Fruit fly (Drosophila melanogaster) whole organism, embryonic: Measurements from ENCODE around the gene CG10486.
A peak's percentile ranks its signal among the peaks of the same experiment; 100 is the strongest.

Experiments used
- CG10274 ChIP-seq: fragments of 200-800 bp; sonication (Bioruptor generic); optimal IDR thresholded peaks from 3 replicates; lab custom pipeline; 2017; ENCODE audit warnings: missing biosample characterization, mild to moderate bottlenecking, missing genetic modification characterization
- CG12071 ChIP-seq: fragments of 200-800 bp; sonication (Bioruptor generic); optimal IDR thresholded peaks from 3 replicates; lab custom pipeline; 2018; ENCODE audit warnings: missing biosample characterization, mild to moderate bottlenecking, missing genetic modification characterization
- CG12104 ChIP-seq: fragments of 200-800 bp; sonication (Bioruptor generic); optimal IDR thresholded peaks from 3 replicates; lab custom pipeline; 2016; ENCODE audit warnings: missing biosample characterization, missing genetic modification characterization
- CG12236 ChIP-seq: fragments of 200-800 bp; sonication (Bioruptor generic); optimal IDR thresholded peaks from 2 replicates; lab custom pipeline; 2016; ENCODE audit warnings: missing biosample characterization, missing genetic modification characterization
- CG15073 ChIP-seq: fragments of 200-800 bp; sonication (Bioruptor generic); optimal IDR thresholded peaks from 2 replicates; lab custom pipeline; 2016; ENCODE audit warnings: missing biosample characterization, missing genetic modification characterization
- CG15514 ChIP-seq: fragments of 200-800 bp; sonication (Bioruptor generic); optimal IDR thresholded peaks from 3 replicates; lab custom pipeline; 2017; ENCODE audit warnings: missing biosample characterization, missing genetic modification characterization, mild to moderate bottlenecking, moderate library complexity, missing genetic modification reagents
- CG15601 ChIP-seq: fragments of 200-800 bp; sonication (Bioruptor generic); optimal IDR thresholded peaks from 3 replicates; lab custom pipeline; 2019; ENCODE audit warnings: missing biosample characterization, mild to moderate bottlenecking, missing genetic modification characterization, moderate library complexity
- CG17361 ChIP-seq: fragments of 200-800 bp; sonication (Bioruptor generic); IDR thresholded peaks from 3 replicates; pipeline ENCODE4 v1.3.6; 2022; ENCODE audit warnings: missing biosample characterization, missing genetic modification characterization
- CG18262 ChIP-seq: fragments of 200-800 bp; optimal IDR thresholded peaks from 3 replicates; lab custom pipeline; 2019; ENCODE audit warnings: missing biosample characterization, mild to moderate bottlenecking, missing genetic modification characterization, moderate library complexity
- CG18599 ChIP-seq: fragments of 200-800 bp; sonication (Bioruptor generic); optimal IDR thresholded peaks from 3 replicates; lab custom pipeline; 2017; ENCODE audit warnings: missing biosample characterization, missing genetic modification characterization, mild to moderate bottlenecking, moderate library complexity, missing genetic modification reagents
- CG2678 ChIP-seq: fragments of 200-800 bp; sonication (Bioruptor generic); optimal IDR thresholded peaks from 3 replicates; lab custom pipeline; 2019; ENCODE audit warnings: missing biosample characterization, mild to moderate bottlenecking, missing genetic modification characterization, moderate library complexity
- CG2875 ChIP-seq: fragments of 200-800 bp; sonication (Bioruptor generic); optimal IDR thresholded peaks from 2 replicates; lab custom pipeline; 2017; ENCODE audit warnings: missing biosample characterization, mild to moderate bottlenecking, missing genetic modification characterization, missing genetic modification reagents
- CG30020 ChIP-seq: fragments of 200-800 bp; optimal IDR thresholded peaks from 2 replicates; lab custom pipeline; 2019; ENCODE audit warnings: missing biosample characterization, mild to moderate bottlenecking, missing genetic modification characterization, moderate library complexity
- CG31365 ChIP-seq: fragments of 200-800 bp; sonication (Bioruptor generic); optimal IDR thresholded peaks from 2 replicates; lab custom pipeline; 2018; ENCODE audit warnings: missing biosample characterization, mild to moderate bottlenecking, missing genetic modification characterization
- CG32532 ChIP-seq: fragments of 200-800 bp; sonication (Bioruptor generic); IDR thresholded peaks from 2 replicates; pipeline ENCODE4 v1.3.6; 2022; ENCODE audit warnings: missing biosample characterization, missing genetic modification characterization
- CG34376 ChIP-seq: fragments of 200-800 bp; sonication (Bioruptor generic); optimal IDR thresholded peaks from 2 replicates; lab custom pipeline; 2018; ENCODE audit warnings: missing biosample characterization, mild to moderate bottlenecking, missing genetic modification characterization
- CG4820 ChIP-seq: fragments of 200-800 bp; sonication (Bioruptor generic); optimal IDR thresholded peaks from 3 replicates; lab custom pipeline; 2016; ENCODE audit warnings: missing biosample characterization, missing genetic modification characterization
- CG5953 ChIP-seq: fragments of 200-800 bp; sonication (Bioruptor generic); IDR thresholded peaks from 2 replicates; pipeline ENCODE4 v1.3.6; 2022; ENCODE audit warnings: missing biosample characterization, missing genetic modification characterization
- CG7987 ChIP-seq: fragments of 200-800 bp; sonication (Bioruptor generic); optimal IDR thresholded peaks from 2 replicates; lab custom pipeline; 2018; ENCODE audit warnings: missing biosample characterization, mild to moderate bottlenecking, missing genetic modification characterization, moderate library complexity
- Deaf1 ChIP-seq: fragments of 200-800 bp; optimal IDR thresholded peaks from 3 replicates; lab custom pipeline; 2019; ENCODE audit warnings: missing biosample characterization, mild to moderate bottlenecking, missing genetic modification characterization, moderate library complexity
- Dip3 ChIP-seq: fragments of 200-800 bp; sonication (Bioruptor generic); optimal IDR thresholded peaks from 3 replicates; lab custom pipeline; 2016; ENCODE audit warnings: missing biosample characterization, missing genetic modification characterization
- GATAe ChIP-seq: fragments of 200-800 bp; sonication (Bioruptor generic); conservative IDR thresholded peaks from 2 replicates; pipeline ENCODE4 v1.3.6; 2022; ENCODE audit warnings: missing biosample characterization, missing genetic modification characterization
- Gug ChIP-seq: fragments of 200-800 bp; sonication (Bioruptor generic); IDR thresholded peaks from 4 replicates; pipeline ENCODE4 v1.3.6; 2022; ENCODE audit warnings: missing biosample characterization, missing genetic modification characterization
- Hey ChIP-seq: fragments of 200-800 bp; sonication (Bioruptor generic); optimal IDR thresholded peaks from 3 replicates; lab custom pipeline; 2018; ENCODE audit warnings: missing biosample characterization, mild to moderate bottlenecking, missing genetic modification characterization
- Hr51 ChIP-seq, 2 experiments: fragments of 200-800 bp; sonication (Bioruptor generic); optimal IDR thresholded peaks; 2 replicates in 1 of 2; 3 replicates in 1 of 2; lab custom pipeline; 2016 to 2018; ENCODE audit warnings: missing biosample characterization in 2 of 2, missing genetic modification characterization in 2 of 2, mild to moderate bottlenecking in 1 of 2, moderate library complexity in 1 of 2
- Lpt ChIP-seq: fragments of >200 bp; optimal IDR thresholded peaks from 2 replicates; lab custom pipeline; 2018; ENCODE audit warnings: missing biosample characterization, missing genetic modification characterization
- Opbp ChIP-seq: fragments of 200-800 bp; sonication (Bioruptor generic); IDR thresholded peaks from 3 replicates; pipeline ENCODE4 v1.3.6; 2022; ENCODE audit warnings: missing biosample characterization, missing genetic modification characterization; ENCODE audit not compliant: partially characterized antibody
- Pdp1 ChIP-seq, 2 experiments: fragments of 200-800 bp; sonication (Bioruptor generic); optimal IDR thresholded peaks; 3 replicates each; lab custom pipeline; 2016; ENCODE audit warnings: missing biosample characterization in 2 of 2, missing genetic modification characterization in 2 of 2, mild to moderate bottlenecking in 1 of 2, moderate library complexity in 1 of 2
- Sox100B ChIP-seq: fragments of 200-800 bp; sonication (Bioruptor generic); optimal IDR thresholded peaks from 3 replicates; lab custom pipeline; 2018; ENCODE audit warnings: missing biosample characterization, mild to moderate bottlenecking, missing genetic modification characterization
- Trl ChIP-seq, 3 experiments: fragments of >200 bp in 2 of 3; fragments of 200-800 bp in 1 of 3; sonication (Bioruptor generic) in 1 of 3; optimal IDR thresholded peaks; 2 replicates in 1 of 3; 3 replicates in 2 of 3; lab custom pipeline; 2016 to 2017; ENCODE audit warnings: missing biosample characterization in 1 of 3, missing genetic modification characterization in 1 of 3
- chinmo ChIP-seq: fragments of 200-800 bp; sonication (Bioruptor generic); IDR thresholded peaks from 4 replicates; pipeline ENCODE4 v1.3.6; 2022; ENCODE audit warnings: missing biosample characterization, missing genetic modification characterization; ENCODE audit not compliant: partially characterized antibody
- exex ChIP-seq: fragments of 200-800 bp; sonication (Bioruptor generic); optimal IDR thresholded peaks from 4 replicates; lab custom pipeline; 2018; ENCODE audit warnings: missing biosample characterization, mild to moderate bottlenecking, missing genetic modification characterization, moderate library complexity
- fd102C ChIP-seq: fragments of 200-800 bp; sonication (Bioruptor generic); optimal IDR thresholded peaks from 2 replicates; lab custom pipeline; 2018; ENCODE audit warnings: missing biosample characterization, mild to moderate bottlenecking, missing genetic modification characterization, moderate library complexity
- fd64A ChIP-seq: fragments of 200-800 bp; sonication (Bioruptor generic); optimal IDR thresholded peaks from 3 replicates; lab custom pipeline; 2018; ENCODE audit warnings: missing biosample characterization, mild to moderate bottlenecking, missing genetic modification characterization
- kay ChIP-seq: fragments of 200-800 bp; sonication (Bioruptor generic); optimal IDR thresholded peaks from 2 replicates; lab custom pipeline; 2016; ENCODE audit warnings: missing biosample characterization, missing genetic modification characterization
- mirr ChIP-seq: fragments of 200-800 bp; sonication (Bioruptor generic); optimal IDR thresholded peaks from 3 replicates; lab custom pipeline; 2018; ENCODE audit warnings: missing biosample characterization, mild to moderate bottlenecking, missing genetic modification characterization
- onecut ChIP-seq: fragments of 200-800 bp; sonication (Bioruptor generic); IDR thresholded peaks from 2 replicates; pipeline ENCODE4 v1.3.6; 2022; ENCODE audit warnings: missing biosample characterization, missing genetic modification characterization
- otp ChIP-seq: fragments of 200-800 bp; sonication (Bioruptor generic); IDR thresholded peaks from 3 replicates; pipeline ENCODE4, ENCODE4 v1.3.6; 2022; ENCODE audit warnings: missing biosample characterization, missing genetic modification characterization
- row ChIP-seq: fragments of 200-800 bp; sonication (Bioruptor generic); IDR thresholded peaks from 3 replicates; pipeline ENCODE4 v1.3.6; 2022; ENCODE audit warnings: missing biosample characterization, missing genetic modification characterization
- sd ChIP-seq: fragments of 200-800 bp; sonication (Bioruptor generic); optimal IDR thresholded peaks from 3 replicates; lab custom pipeline; 2018; ENCODE audit warnings: missing biosample characterization, mild to moderate bottlenecking, missing genetic modification characterization, moderate library complexity
- sens-2 ChIP-seq: fragments of 200-800 bp; sonication (Bioruptor generic); IDR thresholded peaks from 2 replicates; pipeline ENCODE4 v1.3.6; 2022; ENCODE audit warnings: missing biosample characterization, missing genetic modification characterization
- seq ChIP-seq: fragments of 200-800 bp; sonication (Bioruptor generic); IDR thresholded peaks from 2 replicates; pipeline ENCODE4 v1.3.6; 2022; ENCODE audit warnings: missing biosample characterization, missing genetic modification characterization
- sna ChIP-seq: fragments of 200-800 bp; sonication (Bioruptor generic); IDR thresholded peaks from 2 replicates; pipeline ENCODE4 v1.3.6; 2022; ENCODE audit warnings: missing biosample characterization, missing genetic modification characterization; ENCODE audit not compliant: partially characterized antibody
- sob ChIP-seq: fragments of 200-800 bp; sonication (Bioruptor generic); IDR thresholded peaks from 2 replicates; pipeline ENCODE4 v1.3.6; 2022; ENCODE audit warnings: missing biosample characterization, missing genetic modification characterization
- sqz ChIP-seq: fragments of 200-800 bp; sonication (Bioruptor generic); optimal IDR thresholded peaks from 3 replicates; lab custom pipeline; 2018; ENCODE audit warnings: missing biosample characterization, mild to moderate bottlenecking, missing genetic modification characterization
- ssp ChIP-seq: fragments of 200-800 bp; sonication (Bioruptor generic); IDR thresholded peaks from 2 replicates; pipeline ENCODE4 v1.3.6; 2022; ENCODE audit warnings: missing biosample characterization, missing genetic modification characterization
- wdn ChIP-seq: fragments of 200-800 bp; sonication (Bioruptor generic); IDR thresholded peaks from 2 replicates; pipeline ENCODE4 v1.3.6; 2022; ENCODE audit warnings: missing biosample characterization, missing genetic modification characterization
- wek ChIP-seq: fragments of 200-800 bp; sonication (Bioruptor generic); optimal IDR thresholded peaks from 3 replicates; lab custom pipeline; 2018; ENCODE audit warnings: missing biosample characterization, mild to moderate bottlenecking, missing genetic modification characterization, moderate library complexity

CG10486 gene

dm6 chr3L:5922005-5922685 is 15.6 kb upstream of the CG10486 start, which contains the start of gene CG32407 (continued):
- TF ChIP-seq Deaf1 (tag; lab: Kevin White, UChicago): peak; percentile 40
- TF ChIP-seq fd64A (GFP tag; lab: Kevin White, UChicago): peak; percentile 16
- peak in 1 of 2 experiments; percentile 19 for TF ChIP-seq Pdp1 (GFP tag; optimal IDR thresholded peaks at IDR 0.05; lab: Kevin White, UChicago)
- TF ChIP-seq Lpt: no peak
- peak; percentile 26 for TF ChIP-seq CG7987
- TF ChIP-seq CG12104 (GFP tag; lab: Kevin White, UChicago): no peak
- no peak for TF ChIP-seq CG31365 (tag; lab: Kevin White, UChicago)
- TF ChIP-seq CG2875: peak; percentile 25
- TF ChIP-seq Dip3 (GFP tag; lab: Kevin White, UChicago): no peak
- TF ChIP-seq CG4820: peak; percentile 42
- no peak for TF ChIP-seq CG5953 (GFP tag; lab: Robert Waterston, UW)
- TF ChIP-seq ssp (GFP tag; lab: Robert Waterston, UW): no peak
- TF ChIP-seq Hey (tag; lab: Kevin White, UChicago): peak; percentile 53
- TF ChIP-seq sens-2 (GFP tag; lab: Robert Waterston, UW): peak; percentile 56; the same call in 1 of the 2 replicates
- peak; percentile 17 for TF ChIP-seq CG18262 (tag; lab: Kevin White, UChicago)
- TF ChIP-seq row: peak; percentile 23; the same call in 1 of the 3 replicates
- peak; percentile 39 for TF ChIP-seq CG2678 (tag; lab: Kevin White, UChicago)
- TF ChIP-seq sna (GFP tag; lab: Robert Waterston, UW): 0 out of 2 replicates have a peak, but pooled peaks have one; percentile 45
- peak; percentile 58 for TF ChIP-seq exex (tag; lab: Kevin White, UChicago)
- peak in 1 of 2 experiments; percentile 18 for TF ChIP-seq Trl (optimal IDR thresholded peaks at IDR 0.05; lab: Kevin White, UChicago)
- TF ChIP-seq Trl (GFP tag; optimal IDR thresholded peaks at IDR 0.05; lab: Kevin White, UChicago): no peak
- peak in 1 of 2 experiments; percentile 2 for TF ChIP-seq Hr51 (GFP tag; optimal IDR thresholded peaks at IDR 0.05; lab: Kevin White, UChicago)
- TF ChIP-seq CG30020: no peak
- TF ChIP-seq CG34376 (GFP tag; lab: Kevin White, UChicago): peak; percentile 30
- TF ChIP-seq Opbp (GFP tag; lab: Robert Waterston, UW): 0 out of 3 replicates have a peak, but pooled peaks have one; percentile 15
- peak; percentile 88; the same call in 3 of the 4 replicates for TF ChIP-seq chinmo (GFP tag; lab: Robert Waterston, UW)
- peak; percentile 60 for TF ChIP-seq GATAe (GFP tag; lab: Robert Waterston, UW)
- TF ChIP-seq CG12071 (GFP tag; lab: Kevin White, UChicago): peak; percentile 9
- TF ChIP-seq onecut (GFP tag; lab: Robert Waterston, UW): peak; percentile 45; the same call in 1 of the 2 replicates
- no peak for TF ChIP-seq CG17361 (GFP tag; lab: Robert Waterston, UW)
- TF ChIP-seq seq: no peak
- peak; percentile 4 for TF ChIP-seq sqz (GFP tag; lab: Kevin White, UChicago)
- TF ChIP-seq sd (tag; lab: Kevin White, UChicago): peak; percentile 84
- no peak for TF ChIP-seq CG15073 (GFP tag; lab: Kevin White, UChicago)
- no peak for TF ChIP-seq CG32532 (GFP tag; lab: Robert Waterston, UW)
- peak; percentile 4 for TF ChIP-seq Sox100B (GFP tag; lab: Kevin White, UChicago)
- no peak for TF ChIP-seq CG12236
- peak; percentile 62 for TF ChIP-seq kay (GFP tag; lab: Kevin White, UChicago)
- no peak for TF ChIP-seq wdn
- 0 out of 2 replicates have a peak, but pooled peaks have one; percentile 9 for TF ChIP-seq sob (GFP tag; lab: Robert Waterston, UW)
- peak; percentile 53 for TF ChIP-seq mirr (GFP tag; lab: Kevin White, UChicago)
- peak; percentile 27 for TF ChIP-seq wek (GFP tag; lab: Kevin White, UChicago)
- TF ChIP-seq Gug: no peak
- TF ChIP-seq otp (GFP tag; lab: Robert Waterston, UW): peak; percentile 40; the same call in 1 of the 3 replicates
- no peak for TF ChIP-seq CG15514 (GFP tag; lab: Kevin White, UChicago)
- peak; percentile 3 for TF ChIP-seq CG18599
- TF ChIP-seq CG15601 (tag; lab: Kevin White, UChicago): peak; percentile 59
- TF ChIP-seq fd102C (GFP tag; lab: Kevin White, UChicago): no peak
- TF ChIP-seq CG10274 (GFP tag; lab: Kevin White, UChicago): no peak
